Worm (Caenorhabditis elegans): Measurements from ENCODE around the gene mutd-1.

Gene mutd-1

ce11 chrIV:7133983-7134382 is at the start of gene mutd-1:
Gene mutd-1, minus strand, starts transcription at chrIV:7134083.
- TF ChIP-seq hnd-1 (tag; optimal IDR thresholded peaks at IDR 0.05) (no peak), pes-1 (GFP tag; IDR thresholded peaks at IDR 0.05) (no peak), B0310.2 (tag; optimal IDR thresholded peaks at IDR 0.05) (no peak), ceh-13 (GFP tag; optimal IDR thresholded peaks at IDR 0.05) (no peak), ets-7 (tag; optimal IDR thresholded peaks at IDR 0.05) (no peak), tbx-11 (GFP tag; IDR thresholded peaks at IDR 0.05) (no peak), tbx-37 (GFP tag; conservative IDR thresholded peaks at IDR 0.05) (no peak), ceh-36 (tag; optimal IDR thresholded peaks at IDR 0.05) (no peak), F13C5.2 (tag; optimal IDR thresholded peaks at IDR 0.05) (no peak), flt-1 (GFP tag; IDR thresholded peaks at IDR 0.05) (no peak), sea-1 (GFP tag; conservative IDR thresholded peaks at IDR 0.05) (no peak), tra-4 (tag; optimal IDR thresholded peaks at IDR 0.05) (no peak), hmbx-1 (tag; optimal IDR thresholded peaks at IDR 0.05) (no peak), hmg-4 (GFP tag; optimal IDR thresholded peaks at IDR 0.05) (no peak)

DNA sequence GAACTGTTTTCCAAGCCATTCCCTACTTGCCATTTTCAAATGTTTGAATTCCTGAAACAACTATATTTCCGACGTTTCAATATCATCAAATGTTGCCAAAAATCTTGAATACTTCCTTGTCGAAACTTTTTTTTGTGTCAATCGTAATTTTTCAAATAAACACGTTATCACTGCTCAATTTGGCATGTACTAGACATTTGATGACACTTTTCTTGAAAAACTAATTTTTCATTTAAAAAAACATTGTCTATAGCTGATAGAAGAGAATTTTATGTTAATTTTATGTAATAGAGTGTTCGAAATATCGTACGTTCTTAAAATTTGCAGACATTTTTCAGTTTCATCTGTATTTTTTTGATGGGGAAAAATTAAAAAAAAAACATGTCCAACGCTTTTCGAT is 48.9 kb upstream of the mutd-1 start:
- TF ChIP-seq ets-7 (tag; optimal IDR thresholded peaks at IDR 0.05) (no peak), hmg-4 (GFP tag; optimal IDR thresholded peaks at IDR 0.05) (no peak), hmbx-1 (tag; optimal IDR thresholded peaks at IDR 0.05) (no peak), ceh-13 (GFP tag; optimal IDR thresholded peaks at IDR 0.05) (no peak), ama-1 (optimal IDR thresholded peaks at IDR 0.05) (no peak), aly-1 (tag; optimal IDR thresholded peaks at IDR 0.05) (no peak), B0310.2 (tag; optimal IDR thresholded peaks at IDR 0.05) (no peak), tbx-11 (GFP tag; IDR thresholded peaks at IDR 0.05) (no peak), pes-1 (GFP tag; IDR thresholded peaks at IDR 0.05) (no peak), ceh-36 (tag; optimal IDR thresholded peaks at IDR 0.05) (no peak), sea-1 (GFP tag; conservative IDR thresholded peaks at IDR 0.05) (no peak), tra-4 (tag; optimal IDR thresholded peaks at IDR 0.05) (no peak), scrt-1 (GFP tag; IDR thresholded peaks at IDR 0.05) (no peak), hnd-1 (tag; optimal IDR thresholded peaks at IDR 0.05) (no peak), flt-1 (GFP tag; IDR thresholded peaks at IDR 0.05) (no peak), tbx-37 (GFP tag; conservative IDR thresholded peaks at IDR 0.05) (no peak), F13C5.2 (tag; optimal IDR thresholded peaks at IDR 0.05) (no peak)

DNA sequence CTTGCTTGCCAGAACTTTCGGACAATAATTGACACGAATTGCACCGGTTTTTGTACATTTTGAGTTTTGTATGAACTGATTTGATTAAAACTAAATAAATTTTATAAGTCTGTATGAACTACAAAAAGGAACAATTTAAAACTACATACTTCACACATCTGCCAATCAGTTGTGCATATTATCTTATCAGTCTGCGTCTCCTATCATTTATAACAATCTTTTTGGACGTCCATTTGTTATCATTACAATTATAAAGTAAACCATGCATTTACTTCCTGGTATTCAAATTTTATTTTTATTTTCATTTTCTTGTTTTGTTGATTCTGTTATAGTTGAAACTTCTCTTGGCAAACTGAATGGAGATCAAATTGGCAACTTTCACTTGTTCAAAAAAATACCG is 46.4 kb upstream of the mutd-1 start, which contains the start of gene cest-10:
cest-10 (plus strand) TSS at position 254 of the 400 bp plus-strand sequence.
- no peak for TF ChIP-seq ceh-13 (GFP tag; optimal IDR thresholded peaks at IDR 0.05)
- TF ChIP-seq ceh-36 (tag; optimal IDR thresholded peaks at IDR 0.05): no peak

- TF ChIP-seq tbx-37 (GFP tag; conservative IDR thresholded peaks at IDR 0.05): no peak
- TF ChIP-seq hnd-1 (tag; optimal IDR thresholded peaks at IDR 0.05): no peak
Measured at ce11 chrIV:7178942-7179341, 45.1 kb upstream of the mutd-1 start, which contains the start of gene C42D4.3. Gene C42D4.3, plus strand, starts transcription at chrIV:7179239.

DNA sequence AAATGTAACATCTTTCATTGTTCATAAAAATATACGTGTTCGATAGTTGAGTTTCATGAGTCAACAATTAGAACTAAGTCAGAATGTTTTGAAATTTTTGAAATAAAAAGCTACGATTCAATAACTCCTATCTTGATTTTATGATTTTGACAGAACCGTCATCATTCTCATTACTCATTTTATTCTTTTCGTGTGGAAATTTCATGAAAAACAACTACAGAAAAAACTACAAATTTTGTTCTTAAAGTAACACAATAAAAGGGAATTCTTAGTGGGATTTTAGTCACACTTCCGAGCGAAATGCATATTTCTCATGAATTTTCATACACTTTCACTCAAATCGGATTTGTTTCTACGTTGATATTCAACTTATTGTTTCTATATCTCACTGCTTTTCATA is 43.0 kb upstream of the mutd-1 start, which contains the start of gene str-44:
str-44 (plus strand) TSS at position 301 of the 400 bp plus-strand sequence.
- TF ChIP-seq flt-1 (GFP tag; IDR thresholded peaks at IDR 0.05) (no peak), hnd-1 (tag; optimal IDR thresholded peaks at IDR 0.05) (no peak), tbx-11 (GFP tag; IDR thresholded peaks at IDR 0.05) (no peak)

DNA sequence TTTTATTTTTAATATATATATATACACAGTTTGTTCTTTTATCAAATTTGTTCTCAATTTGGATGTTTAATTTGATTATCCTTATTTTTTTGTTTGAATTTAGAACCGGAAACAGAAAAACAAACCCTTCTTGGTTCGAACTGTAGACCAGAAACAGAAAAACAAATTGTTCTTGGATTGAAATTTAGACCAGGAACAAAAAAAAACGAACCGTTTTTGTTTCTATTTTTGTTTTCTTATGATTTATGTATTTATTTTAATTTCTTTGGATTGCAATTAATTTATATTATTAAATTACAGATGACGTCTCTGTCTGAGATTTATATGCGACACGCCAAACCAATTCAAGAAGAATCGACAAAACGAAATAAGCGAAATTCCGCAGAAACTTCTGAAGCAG is 41.5 kb upstream of the mutd-1 start, which contains the start of gene C42D4.19:
C42D4.19 (plus strand) TSS at position 301 of the 400 bp plus-strand sequence.
- TF ChIP-seq ets-7 (tag; optimal IDR thresholded peaks at IDR 0.05) (no peak), tbx-37 (GFP tag; conservative IDR thresholded peaks at IDR 0.05) (no peak), ama-1 (optimal IDR thresholded peaks at IDR 0.05) (no peak), B0310.2 (tag; optimal IDR thresholded peaks at IDR 0.05) (no peak), flt-1 (GFP tag; IDR thresholded peaks at IDR 0.05) (no peak), tbx-11 (GFP tag; IDR thresholded peaks at IDR 0.05) (no peak), F13C5.2 (tag; optimal IDR thresholded peaks at IDR 0.05) (no peak), tra-4 (tag; optimal IDR thresholded peaks at IDR 0.05) (no peak), ceh-13 (GFP tag; optimal IDR thresholded peaks at IDR 0.05) (no peak), sea-1 (GFP tag; conservative IDR thresholded peaks at IDR 0.05) (no peak), hmbx-1 (tag; optimal IDR thresholded peaks at IDR 0.05) (no peak), aly-1 (tag; optimal IDR thresholded peaks at IDR 0.05) (no peak), scrt-1 (GFP tag; IDR thresholded peaks at IDR 0.05) (no peak), ceh-36 (tag; optimal IDR thresholded peaks at IDR 0.05) (no peak), pes-1 (GFP tag; IDR thresholded peaks at IDR 0.05) (no peak), hnd-1 (tag; optimal IDR thresholded peaks at IDR 0.05) (no peak), hmg-4 (GFP tag; optimal IDR thresholded peaks at IDR 0.05) (no peak)

ce11 chrIV:7173489-7173888 is 39.6 kb upstream of the mutd-1 start, which contains the start of gene str-1:
Gene str-1, plus strand, starts transcription at chrIV:7173789.
- TF ChIP-seq hmg-4 (GFP tag; optimal IDR thresholded peaks at IDR 0.05) (no peak), F13C5.2 (tag; optimal IDR thresholded peaks at IDR 0.05) (no peak), ama-1 (optimal IDR thresholded peaks at IDR 0.05) (no peak), hnd-1 (tag; optimal IDR thresholded peaks at IDR 0.05) (no peak), ceh-13 (GFP tag; optimal IDR thresholded peaks at IDR 0.05) (no peak), pes-1 (GFP tag; IDR thresholded peaks at IDR 0.05) (no peak), sea-1 (GFP tag; conservative IDR thresholded peaks at IDR 0.05) (no peak), ets-7 (tag; optimal IDR thresholded peaks at IDR 0.05) (no peak), tbx-37 (GFP tag; conservative IDR thresholded peaks at IDR 0.05) (no peak), tra-4 (tag; optimal IDR thresholded peaks at IDR 0.05) (no peak), tbx-11 (GFP tag; IDR thresholded peaks at IDR 0.05) (no peak), hmbx-1 (tag; optimal IDR thresholded peaks at IDR 0.05) (no peak), B0310.2 (tag; optimal IDR thresholded peaks at IDR 0.05) (no peak), ceh-36 (tag; optimal IDR thresholded peaks at IDR 0.05) (no peak), flt-1 (GFP tag; IDR thresholded peaks at IDR 0.05) (no peak)

DNA sequence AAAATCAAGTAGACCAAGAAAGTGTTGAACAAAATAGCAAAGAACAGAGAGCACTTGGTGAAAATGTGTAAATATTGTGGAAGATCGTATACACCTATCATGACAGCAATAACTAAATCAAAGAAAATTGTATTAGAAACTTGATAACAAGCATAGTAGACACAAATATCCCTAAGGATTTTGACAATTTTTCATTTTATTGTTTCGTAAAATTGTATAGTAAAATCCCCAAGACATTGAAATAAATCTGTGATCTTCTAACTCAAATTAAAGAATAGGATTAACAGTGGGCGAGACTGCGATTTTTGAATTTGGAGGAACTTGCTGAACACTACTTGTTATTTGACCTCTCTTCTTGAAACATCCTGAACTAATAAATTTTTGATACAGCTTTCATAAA is 37.3 kb upstream of the mutd-1 start, which contains the start of gene str-220:
str-220 (minus strand) TSS at position 101 of the 400 bp plus-strand sequence.
- TF ChIP-seq ama-1 (optimal IDR thresholded peaks at IDR 0.05) (no peak), aly-1 (tag; optimal IDR thresholded peaks at IDR 0.05) (no peak), hmbx-1 (tag; optimal IDR thresholded peaks at IDR 0.05) (no peak), pes-1 (GFP tag; IDR thresholded peaks at IDR 0.05) (no peak), sea-1 (GFP tag; conservative IDR thresholded peaks at IDR 0.05) (no peak), F13C5.2 (tag; optimal IDR thresholded peaks at IDR 0.05) (no peak), hnd-1 (tag; optimal IDR thresholded peaks at IDR 0.05) (no peak), tbx-37 (GFP tag; conservative IDR thresholded peaks at IDR 0.05) (no peak), B0310.2 (tag; optimal IDR thresholded peaks at IDR 0.05) (no peak)

Data from whole organism, early embryonic.